Fruit fly (Drosophila melanogaster) whole organism, embryonic: ENCODE results near the gene RpL36.
A peak's percentile ranks its signal among the peaks of the same experiment; 100 is the strongest.

ENCODE experiments used
- Aef1 ChIP-seq: fragments of 200-800 bp; sonication (Bioruptor generic); IDR thresholded peaks from 3 replicates; pipeline ENCODE4 v1.3.6; 2022; ENCODE audit warnings: missing biosample characterization, missing genetic modification characterization
- CG10147 ChIP-seq: fragments of 200-800 bp; sonication (Bioruptor generic); optimal IDR thresholded peaks from 2 replicates; lab custom pipeline; 2019; ENCODE audit warnings: missing biosample characterization, mild to moderate bottlenecking, missing genetic modification characterization, moderate library complexity
- CG12299 ChIP-seq: fragments of 200-800 bp; sonication (Bioruptor generic); optimal IDR thresholded peaks from 2 replicates; lab custom pipeline; 2018; ENCODE audit warnings: missing biosample characterization, mild to moderate bottlenecking, missing genetic modification characterization
- CG16779 ChIP-seq: fragments of 200-800 bp; sonication (Bioruptor generic); IDR thresholded peaks from 2 replicates; pipeline ENCODE4 v1.3.6; 2022; ENCODE audit warnings: missing biosample characterization, missing genetic modification characterization
- CG16863 ChIP-seq: fragments of 200-800 bp; sonication (Bioruptor generic); optimal IDR thresholded peaks from 3 replicates; lab custom pipeline; 2016; ENCODE audit warnings: missing biosample characterization, missing genetic modification characterization
- CG18619 ChIP-seq: fragments of 200-800 bp; sonication (Bioruptor generic); optimal IDR thresholded peaks from 3 replicates; lab custom pipeline; 2017; ENCODE audit warnings: missing biosample characterization, mild to moderate bottlenecking, missing genetic modification characterization
- CG30020 ChIP-seq: fragments of 200-800 bp; optimal IDR thresholded peaks from 2 replicates; lab custom pipeline; 2019; ENCODE audit warnings: missing biosample characterization, mild to moderate bottlenecking, missing genetic modification characterization, moderate library complexity
- CG32532 ChIP-seq: fragments of 200-800 bp; sonication (Bioruptor generic); IDR thresholded peaks from 2 replicates; pipeline ENCODE4 v1.3.6; 2022; ENCODE audit warnings: missing biosample characterization, missing genetic modification characterization
- CG32772 ChIP-seq: fragments of 200-800 bp; sonication (Bioruptor generic); IDR thresholded peaks from 2 replicates; pipeline ENCODE4 v1.3.6; 2022; ENCODE audit warnings: missing biosample characterization, missing genetic modification characterization
- CG3407 ChIP-seq: fragments of 200-800 bp; sonication (Bioruptor generic); optimal IDR thresholded peaks from 2 replicates; lab custom pipeline; 2018; ENCODE audit warnings: missing biosample characterization, mild to moderate bottlenecking, missing genetic modification characterization
- CG34376 ChIP-seq: fragments of 200-800 bp; sonication (Bioruptor generic); optimal IDR thresholded peaks from 2 replicates; lab custom pipeline; 2018; ENCODE audit warnings: missing biosample characterization, mild to moderate bottlenecking, missing genetic modification characterization
- CG4424 ChIP-seq: fragments of 200-800 bp; sonication (Bioruptor generic); optimal IDR thresholded peaks from 3 replicates; lab custom pipeline; 2016; ENCODE audit warnings: missing biosample characterization, missing genetic modification characterization
- CG6791 ChIP-seq: fragments of 200-800 bp; sonication (Bioruptor generic); IDR thresholded peaks from 3 replicates; pipeline ENCODE4 v1.3.6; 2022; ENCODE audit warnings: missing biosample characterization, missing genetic modification characterization; ENCODE audit not compliant: partially characterized antibody
- CG7839 ChIP-seq: fragments of 200-800 bp; sonication (Bioruptor generic); optimal IDR thresholded peaks from 3 replicates; lab custom pipeline; 2018; ENCODE audit warnings: missing biosample characterization, mild to moderate bottlenecking, missing genetic modification characterization, moderate library complexity
- CG7928 ChIP-seq: fragments of 200-800 bp; sonication (Bioruptor generic); optimal IDR thresholded peaks from 2 replicates; lab custom pipeline; 2017; ENCODE audit warnings: missing biosample characterization, mild to moderate bottlenecking, missing genetic modification characterization
- Dad ChIP-seq: fragments of 200-800 bp; sonication (Bioruptor generic); optimal IDR thresholded peaks from 3 replicates; lab custom pipeline; 2016; ENCODE audit warnings: missing biosample characterization, missing genetic modification characterization
- ERR ChIP-seq: fragments of 200-800 bp; sonication (Bioruptor generic); optimal IDR thresholded peaks from 2 replicates; lab custom pipeline; 2016; ENCODE audit warnings: missing biosample characterization, missing genetic modification characterization
- Eip74EF ChIP-seq, 2 experiments: fragments of 200-800 bp in 1 of 2; fragments of >200 bp in 1 of 2; sonication (Bioruptor generic) in 1 of 2; optimal IDR thresholded peaks; 2 replicates each; lab custom pipeline; 2017 to 2019; ENCODE audit warnings: missing biosample characterization in 2 of 2, missing genetic modification characterization in 2 of 2, mild to moderate bottlenecking in 1 of 2, moderate library complexity in 1 of 2
- GATAe ChIP-seq: fragments of 200-800 bp; sonication (Bioruptor generic); conservative IDR thresholded peaks from 2 replicates; pipeline ENCODE4 v1.3.6; 2022; ENCODE audit warnings: missing biosample characterization, missing genetic modification characterization
- Hmx ChIP-seq: fragments of 200-800 bp; sonication (Bioruptor generic); optimal IDR thresholded peaks from 2 replicates; lab custom pipeline; 2016; ENCODE audit warnings: missing biosample characterization, missing genetic modification characterization
- Lpt ChIP-seq: fragments of >200 bp; optimal IDR thresholded peaks from 2 replicates; lab custom pipeline; 2018; ENCODE audit warnings: missing biosample characterization, missing genetic modification characterization
- MESR4 ChIP-seq: fragments of 200-800 bp; sonication (Bioruptor generic); optimal IDR thresholded peaks from 2 replicates; lab custom pipeline; 2018; ENCODE audit warnings: missing biosample characterization, mild to moderate bottlenecking, missing genetic modification characterization, moderate library complexity
- Meics ChIP-seq: fragments of 200-800 bp; sonication (Bioruptor generic); optimal IDR thresholded peaks from 2 replicates; lab custom pipeline; 2017; ENCODE audit warnings: missing biosample characterization, mild to moderate bottlenecking, missing genetic modification characterization
- Mes4 ChIP-seq: fragments of 200-800 bp; sonication (Bioruptor generic); optimal IDR thresholded peaks from 2 replicates; lab custom pipeline; 2016; ENCODE audit warnings: missing biosample characterization, missing genetic modification characterization
- Opbp ChIP-seq: fragments of 200-800 bp; sonication (Bioruptor generic); IDR thresholded peaks from 3 replicates; pipeline ENCODE4 v1.3.6; 2022; ENCODE audit warnings: missing biosample characterization, missing genetic modification characterization; ENCODE audit not compliant: partially characterized antibody
- Rx ChIP-seq: fragments of 200-800 bp; sonication (Bioruptor generic); IDR thresholded peaks from 2 replicates; pipeline ENCODE4 v1.3.6; 2022; ENCODE audit warnings: missing biosample characterization, missing genetic modification characterization
- Spps ChIP-seq: fragments of 200-800 bp; sonication (Bioruptor generic); optimal IDR thresholded peaks from 2 replicates; lab custom pipeline; 2018; ENCODE audit warnings: missing biosample characterization, mild to moderate bottlenecking, missing genetic modification characterization
- Ssrp ChIP-seq: fragments of 200-800 bp; sonication (Bioruptor generic); optimal IDR thresholded peaks from 2 replicates; lab custom pipeline; 2018; ENCODE audit warnings: missing biosample characterization, mild to moderate bottlenecking, missing genetic modification characterization, moderate library complexity
- ato ChIP-seq: fragments of 200-800 bp; sonication (Bioruptor generic); IDR thresholded peaks from 2 replicates; pipeline ENCODE4 v1.3.6; 2022; ENCODE audit warnings: missing biosample characterization, missing genetic modification characterization; ENCODE audit not compliant: partially characterized antibody
- cad ChIP-seq: fragments of >200 bp; optimal IDR thresholded peaks from 2 replicates; lab custom pipeline; 2017; ENCODE audit warnings: missing biosample characterization, missing genetic modification characterization
- chinmo ChIP-seq: fragments of 200-800 bp; sonication (Bioruptor generic); IDR thresholded peaks from 4 replicates; pipeline ENCODE4 v1.3.6; 2022; ENCODE audit warnings: missing biosample characterization, missing genetic modification characterization; ENCODE audit not compliant: partially characterized antibody
- dan ChIP-seq: fragments of 200-800 bp; sonication (Bioruptor generic); IDR thresholded peaks from 2 replicates; pipeline ENCODE4 v1.3.6; 2022; ENCODE audit warnings: missing biosample characterization, missing genetic modification characterization
- ems ChIP-seq: fragments of 200-800 bp; sonication (Bioruptor generic); optimal IDR thresholded peaks from 3 replicates; lab custom pipeline; 2016; ENCODE audit warnings: missing biosample characterization, missing genetic modification characterization
- eyg ChIP-seq: fragments of 200-800 bp; sonication (Bioruptor generic); optimal IDR thresholded peaks from 3 replicates; lab custom pipeline; 2016; ENCODE audit warnings: missing biosample characterization, missing genetic modification characterization
- gfzf ChIP-seq: fragments of 200-800 bp; sonication (Bioruptor generic); optimal IDR thresholded peaks from 2 replicates; lab custom pipeline; 2016; ENCODE audit warnings: missing biosample characterization, mild to moderate bottlenecking, missing genetic modification characterization, moderate library complexity
- grau ChIP-seq: fragments of 200-800 bp; optimal IDR thresholded peaks from 3 replicates; lab custom pipeline; 2019; ENCODE audit warnings: missing biosample characterization, mild to moderate bottlenecking, missing genetic modification characterization, moderate library complexity
- gro ChIP-seq: fragments of 200-800 bp; sonication (Bioruptor generic); optimal IDR thresholded peaks from 2 replicates; lab custom pipeline; 2016; ENCODE audit warnings: missing biosample characterization, missing genetic modification characterization
- h ChIP-seq: fragments of >200 bp; optimal IDR thresholded peaks from 2 replicates; lab custom pipeline; 2017
- jing ChIP-seq: fragments of 200-800 bp; sonication (Bioruptor generic); optimal IDR thresholded peaks from 2 replicates; lab custom pipeline; 2018; ENCODE audit warnings: missing biosample characterization, mild to moderate bottlenecking, missing genetic modification characterization
- jumu ChIP-seq: fragments of 200-800 bp; sonication (Bioruptor generic); optimal IDR thresholded peaks from 3 replicates; lab custom pipeline; 2016; ENCODE audit warnings: missing biosample characterization, missing genetic modification characterization
- knrl ChIP-seq: fragments of 200-800 bp; sonication (Bioruptor generic); IDR thresholded peaks from 3 replicates; pipeline ENCODE4 v1.3.6; 2022; ENCODE audit warnings: missing biosample characterization, missing genetic modification characterization; ENCODE audit not compliant: partially characterized antibody
- nerfin-1 ChIP-seq: fragments of 200-800 bp; sonication (Bioruptor generic); optimal IDR thresholded peaks from 3 replicates; lab custom pipeline; 2019; ENCODE audit warnings: missing biosample characterization, mild to moderate bottlenecking, missing genetic modification characterization, moderate library complexity
- onecut ChIP-seq: fragments of 200-800 bp; sonication (Bioruptor generic); IDR thresholded peaks from 2 replicates; pipeline ENCODE4 v1.3.6; 2022; ENCODE audit warnings: missing biosample characterization, missing genetic modification characterization
- pho ChIP-seq: fragments of 200-800 bp; sonication (Bioruptor generic); optimal IDR thresholded peaks from 2 replicates; lab custom pipeline; 2016; ENCODE audit warnings: missing biosample characterization, missing genetic modification characterization
- repo ChIP-seq: fragments of 200-800 bp; sonication (Bioruptor generic); optimal IDR thresholded peaks from 2 replicates; lab custom pipeline; 2016; ENCODE audit warnings: missing biosample characterization, missing genetic modification characterization
- sima ChIP-seq: fragments of 200-800 bp; sonication (Bioruptor generic); optimal IDR thresholded peaks from 2 replicates; lab custom pipeline; 2016; ENCODE audit warnings: missing biosample characterization, missing genetic modification characterization
- stwl ChIP-seq: fragments of 200-800 bp; sonication (Bioruptor generic); optimal IDR thresholded peaks from 3 replicates; lab custom pipeline; 2018; ENCODE audit warnings: missing biosample characterization, mild to moderate bottlenecking, missing genetic modification characterization, moderate library complexity
- tap ChIP-seq: fragments of 200-800 bp; optimal IDR thresholded peaks from 3 replicates; lab custom pipeline; 2019; ENCODE audit warnings: missing biosample characterization, mild to moderate bottlenecking, missing genetic modification characterization, moderate library complexity
- tin ChIP-seq: fragments of 200-800 bp; sonication (Bioruptor generic); optimal IDR thresholded peaks from 3 replicates; lab custom pipeline; 2016; ENCODE audit warnings: missing biosample characterization, missing genetic modification characterization
- tup ChIP-seq: fragments of 200-800 bp; sonication (Bioruptor generic); optimal IDR thresholded peaks from 2 replicates; lab custom pipeline; 2016; ENCODE audit warnings: missing biosample characterization, mild to moderate bottlenecking, missing genetic modification characterization, moderate library complexity
- zen ChIP-seq: fragments of 200-800 bp; sonication (Bioruptor generic); optimal IDR thresholded peaks from 3 replicates; lab custom pipeline; 2018; ENCODE audit warnings: missing biosample characterization, mild to moderate bottlenecking, missing genetic modification characterization, moderate library complexity

The RpL36 gene

DNA sequence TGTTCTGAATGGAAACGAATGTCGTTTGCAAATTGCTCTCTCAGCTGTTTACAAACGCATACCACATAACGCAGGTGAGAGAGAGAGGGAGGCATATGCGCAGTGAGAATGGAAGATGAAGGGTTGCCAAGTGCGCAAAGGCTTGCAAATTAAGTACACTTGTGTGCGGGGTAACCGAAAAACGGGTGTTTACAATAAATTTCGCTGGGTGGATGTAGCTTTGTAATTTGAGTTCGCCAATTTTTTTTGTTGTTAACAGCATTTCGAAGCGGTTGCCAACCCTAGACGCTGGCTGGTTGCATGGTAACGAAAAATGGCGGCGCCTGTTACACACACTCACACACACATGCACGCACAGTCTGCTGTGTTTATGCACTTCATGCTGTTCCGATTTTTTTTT lies 25.7 kb upstream of the RpL36 start (continued):
- TF ChIP-seq eyg (GFP tag; lab: Kevin White, UChicago) (peak; percentile 88), dan (GFP tag; lab: Robert Waterston, UW) (peak; percentile 46), Opbp (GFP tag; lab: Robert Waterston, UW) (no peak), ato (GFP tag; lab: Robert Waterston, UW) (no peak; the same call in 1 of the 2 replicates), GATAe (GFP tag; lab: Robert Waterston, UW) (peak; percentile 40; the same call in 1 of the 2 replicates), repo (GFP tag; lab: Kevin White, UChicago) (peak; percentile 95), CG4424 (GFP tag; lab: Kevin White, UChicago) (peak; percentile 94), Meics (peak; percentile 96), CG30020 (tag; lab: Kevin White, UChicago) (peak; percentile 74), onecut (peak; percentile 95), stwl (tag; lab: Kevin White, UChicago) (peak; percentile 30), Eip74EF (GFP tag; optimal IDR thresholded peaks at IDR 0.05; lab: Kevin White, UChicago) (peak in 1 of 2 experiments; percentile 89), CG7928 (peak; percentile 77), grau (tag; lab: Kevin White, UChicago) (peak; percentile 93), Aef1 (GFP tag; lab: Robert Waterston, UW) (peak; percentile 95), Lpt (GFP tag; lab: Kevin White, UChicago) (no peak), tap (peak; percentile 96), ERR (GFP tag; lab: Kevin White, UChicago) (peak; percentile 88), cad (no peak), ems (peak; percentile 89), CG10147 (peak; percentile 86), chinmo (GFP tag; lab: Robert Waterston, UW) (peak; percentile 75; the same call in 1 of the 4 replicates), CG18619 (GFP tag; lab: Kevin White, UChicago) (peak; percentile 92), CG34376 (GFP tag; lab: Kevin White, UChicago) (peak; percentile 96), knrl (GFP tag; lab: Robert Waterston, UW) (peak; percentile 21; the same call in 1 of the 3 replicates), Hmx (GFP tag; lab: Kevin White, UChicago) (peak; percentile 54), Ssrp (tag; lab: Kevin White, UChicago) (peak; percentile 91), pho (GFP tag; lab: Kevin White, UChicago) (peak; percentile 88), gro (GFP tag; lab: Kevin White, UChicago) (peak; percentile 88), jumu (GFP tag; lab: Kevin White, UChicago) (peak; percentile 93), h (lab: Kevin White, UChicago) (no peak), CG7839 (tag; lab: Kevin White, UChicago) (peak; percentile 96), tin (GFP tag; lab: Kevin White, UChicago) (peak; percentile 96), CG3407 (peak; percentile 93), tup (GFP tag; lab: Kevin White, UChicago) (peak; percentile 91), Rx (GFP tag; lab: Robert Waterston, UW) (peak; percentile 96), jing (GFP tag; lab: Kevin White, UChicago) (peak; percentile 92), CG16779 (GFP tag; lab: Robert Waterston, UW) (peak; percentile 94), Spps (tag; lab: Kevin White, UChicago) (peak; percentile 81), CG12299 (peak; percentile 92), nerfin-1 (tag; lab: Kevin White, UChicago) (peak; percentile 94), zen (tag; lab: Kevin White, UChicago) (peak; percentile 86), CG32772 (peak; percentile 96), CG16863 (peak; percentile 94), Dad (GFP tag; lab: Kevin White, UChicago) (peak; percentile 92), Mes4 (peak; percentile 93), CG32532 (GFP tag; lab: Robert Waterston, UW) (peak; percentile 98), MESR4 (GFP tag; lab: Kevin White, UChicago) (peak; percentile 55), gfzf (peak; percentile 13), sima (GFP tag; lab: Kevin White, UChicago) (peak; percentile 60), CG6791 (GFP tag; lab: Robert Waterston, UW) (no peak)
